Worm (Caenorhabditis elegans): Measurements from ENCODE around the gene F27B3.6.

- TF ChIP-seq Y95B8A.8 (GFP tag; IDR thresholded peaks at IDR 0.05): no peak
- no peak for TF ChIP-seq ZK185.1 (tag; optimal IDR thresholded peaks at IDR 0.05; ENCODE audit: poor library complexity, severe bottlenecking)
- no peak for TF ChIP-seq lsl-1 (GFP tag; optimal IDR thresholded peaks at IDR 0.05)
- TF ChIP-seq dpff-1 (tag; optimal IDR thresholded peaks at IDR 0.05): no peak
- no peak for TF ChIP-seq lin-40 (tag; optimal IDR thresholded peaks at IDR 0.05)
- TF ChIP-seq B0336.3 (GFP tag; IDR thresholded peaks at IDR 0.05): no peak
- no peak for TF ChIP-seq efl-1 (GFP tag; optimal IDR thresholded peaks at IDR 0.05)
- TF ChIP-seq F33H1.4 (GFP tag; IDR thresholded peaks at IDR 0.05): no peak
- TF ChIP-seq xnd-1 (tag; optimal IDR thresholded peaks at IDR 0.05): no peak
- TF ChIP-seq pha-4 (tag; optimal IDR thresholded peaks at IDR 0.05): no peak
Observed at ce11 chrIII:6527902-6528301, 50.5 kb downstream of the F27B3.6 start, which contains the start of gene pqn-10.

Measured in whole organism, young adult.